Fruit fly (Drosophila melanogaster): ENCODE measurements around the gene Ctl2.

The Ctl2 gene

dm6 chr3R:29153197-29153644, 30.1 kb downstream of the Ctl2 start, which contains the start of the genes Slbp and Rpn2 (continued):
- TF ChIP-seq CG34376 (GFP tag; optimal IDR thresholded peaks at IDR 0.05) (peak; percentile 61), CG17385 (GFP tag; optimal IDR thresholded peaks at IDR 0.05) (peak; percentile 8), rib (GFP tag; IDR thresholded peaks at IDR 0.05) (no peak), CG4282 (GFP tag; optimal IDR thresholded peaks at IDR 0.05) (no peak), CG8290 (GFP tag; optimal IDR thresholded peaks at IDR 0.05) (peak; percentile 54), CG8290 (tag; optimal IDR thresholded peaks at IDR 0.05) (peak in 1 of 2 experiments; percentile 64), pros (GFP tag; optimal IDR thresholded peaks at IDR 0.05) (no peak), CG4424 (GFP tag; optimal IDR thresholded peaks at IDR 0.05) (no peak), Neu2 (GFP tag; optimal IDR thresholded peaks at IDR 0.05; ENCODE audit: borderline replicate concordance) (no peak), dpn (GFP tag; optimal IDR thresholded peaks at IDR 0.05) (peak; percentile 40 to 58), stc (GFP tag; IDR thresholded peaks at IDR 0.05) (no peak), CG2889 (GFP tag; IDR thresholded peaks at IDR 0.05) (no peak), CG7745 (tag; optimal IDR thresholded peaks at IDR 0.05) (no peak), nerfin-1 (tag; optimal IDR thresholded peaks at IDR 0.05) (peak; percentile 29), crp (GFP tag; optimal IDR thresholded peaks at IDR 0.05) (peak in 1 of 2 experiments; percentile 35), CG32772 (GFP tag; IDR thresholded peaks at IDR 0.05) (no peak), hbn (GFP tag; IDR thresholded peaks at IDR 0.05; ENCODE audit: partially characterized antibody) (peak; percentile 95), bigmax (GFP tag; optimal IDR thresholded peaks at IDR 0.05) (no peak), gcm (GFP tag; optimal IDR thresholded peaks at IDR 0.05) (no peak), YL-1 (GFP tag; optimal IDR thresholded peaks at IDR 0.05) (peak; percentile 88), CG14965 (GFP tag; optimal IDR thresholded peaks at IDR 0.05; ENCODE audit: borderline replicate concordance) (no peak), zen2 (GFP tag; IDR thresholded peaks at IDR 0.05; ENCODE audit: partially characterized antibody) (peak; percentile 87; the same call in 2 of the 3 replicates), CG13624 (GFP tag; optimal IDR thresholded peaks at IDR 0.05) (peak; percentile 62), CG8089 (GFP tag; optimal IDR thresholded peaks at IDR 0.05) (no peak), bcd (GFP tag; optimal IDR thresholded peaks at IDR 0.05) (peak; percentile 28), CG9876 (GFP tag; optimal IDR thresholded peaks at IDR 0.05) (peak; percentile 7), CG6813 (GFP tag; optimal IDR thresholded peaks at IDR 0.05) (no peak), CG6689 (GFP tag; IDR thresholded peaks at IDR 0.05) (no peak), CG17568 (GFP tag; optimal IDR thresholded peaks at IDR 0.05) (no peak), esg (GFP tag; conservative IDR thresholded peaks at IDR 0.05) (no peak), run (tag; optimal IDR thresholded peaks at IDR 0.05) (no peak), lola (GFP tag; optimal IDR thresholded peaks at IDR 0.05) (peak in 1 of 3 experiments; percentile 25), Asciz (GFP tag; optimal IDR thresholded peaks at IDR 0.05) (no peak), otp (GFP tag; IDR thresholded peaks at IDR 0.05) (no peak), tna (GFP tag; IDR thresholded peaks at IDR 0.05; ENCODE audit: partially characterized antibody) (peak; percentile 74), CG11085 (GFP tag; IDR thresholded peaks at IDR 0.05) (peak; percentile 18; the same call in 1 of the 2 replicates), CG1647 (GFP tag; optimal IDR thresholded peaks at IDR 0.05) (peak; percentile 41), eve (GFP tag; optimal IDR thresholded peaks at IDR 0.05) (no peak), CG17612 (GFP tag; IDR thresholded peaks at IDR 0.05) (no peak), ERR (GFP tag; optimal IDR thresholded peaks at IDR 0.05) (peak; percentile 70), ranshi (GFP tag; IDR thresholded peaks at IDR 0.05) (no peak), repo (GFP tag; optimal IDR thresholded peaks at IDR 0.05) (peak; percentile 6), hb (GFP tag; IDR thresholded peaks at IDR 0.05; ENCODE audit: partially characterized antibody) (peak; percentile 82; the same call in 2 of the 3 replicates), CG34422 (GFP tag; IDR thresholded peaks at IDR 0.05) (peak; percentile 47; the same call in 2 of the 3 replicates), CG12769 (tag; optimal IDR thresholded peaks at IDR 0.05) (peak; percentile 58), CG4360 (GFP tag; IDR thresholded peaks at IDR 0.05) (peak; percentile 79), Gug (GFP tag; IDR thresholded peaks at IDR 0.05) (peak; percentile 17; the same call in 1 of the 4 replicates), pan (optimal IDR thresholded peaks at IDR 0.05) (no peak), pan (GFP tag; optimal IDR thresholded peaks at IDR 0.05 in 1 of 2, IDR thresholded peaks at IDR 0.05 in 1 of 2) (no peak), CG18011 (GFP tag; optimal IDR thresholded peaks at IDR 0.05) (peak; percentile 30)
